Worm (Caenorhabditis elegans) whole organism, L4 larva: ENCODE results near the gene C05C10.8.

Source experiments
- D1046.2 ChIP-seq: fragments of 200-800 bp; sonication (Bioruptor generic); IDR thresholded peaks from 2 replicates; pipeline ENCODE4 v1.3.6; 2022; ENCODE audit warnings: missing genetic modification characterization, missing compliant biosample characterization
- F37D6.2 ChIP-seq: sonication (generic microtip); optimal IDR thresholded peaks from 2 replicates; lab custom pipeline; 2016; ENCODE audit warnings: mild to moderate bottlenecking, missing genetic modification characterization, missing compliant biosample characterization
- T20F7.1 ChIP-seq: fragments of 200-800 bp; sonication (Bioruptor generic); optimal IDR thresholded peaks from 2 replicates; lab custom pipeline; 2018; ENCODE audit warnings: mild to moderate bottlenecking, missing genetic modification characterization, missing compliant biosample characterization
- T26A8.4 ChIP-seq: fragments of 200-800 bp; sonication (Bioruptor generic); IDR thresholded peaks from 2 replicates; pipeline ENCODE4 v1.3.6; 2022; ENCODE audit warnings: missing genetic modification characterization, missing compliant biosample characterization
- Y105C5A.15 ChIP-seq: fragments of 200-800 bp; sonication (Bioruptor generic); IDR thresholded peaks from 2 replicates; pipeline ENCODE4 v1.3.6; 2022; ENCODE audit warnings: missing genetic modification characterization, missing compliant biosample characterization
- aha-1 ChIP-seq: fragments of 150-350 bp; peaks from one replicate; lab custom pipeline; 2014; ENCODE audit warnings: missing biosample characterization, missing genetic modification characterization
- aly-2 ChIP-seq: sonication (generic microtip); optimal IDR thresholded peaks from 2 replicates; lab custom pipeline; 2018; ENCODE audit warnings: missing biosample characterization, missing genetic modification characterization
- ama-1 ChIP-seq: fragments of 150-350 bp; optimal IDR thresholded peaks from 2 replicates; lab custom pipeline; 2014; ENCODE audit warnings: inconsistent platforms, mixed read lengths
- ceh-62 ChIP-seq: sonication (generic microtip); optimal IDR thresholded peaks from 2 replicates; lab custom pipeline; 2017; ENCODE audit warnings: missing biosample characterization, missing genetic modification characterization
- ctbp-1 ChIP-seq: fragments of 200-800 bp; sonication (Bioruptor generic); IDR thresholded peaks from 2 replicates; pipeline ENCODE4 v1.3.6; 2022; ENCODE audit warnings: missing genetic modification reagents, missing genetic modification characterization, missing compliant biosample characterization
- daf-12 ChIP-seq: fragments of 150-350 bp; optimal IDR thresholded peaks from 2 replicates; lab custom pipeline; 2014; ENCODE audit warnings: missing biosample characterization, missing genetic modification reagents, missing genetic modification characterization
- daf-8 ChIP-seq: fragments of 200-800 bp; sonication (Bioruptor generic); IDR thresholded peaks from 2 replicates; pipeline ENCODE4 v1.3.6; 2022; ENCODE audit warnings: missing genetic modification characterization, missing compliant biosample characterization
- dmd-6 ChIP-seq: fragments of 200-800 bp; sonication (Bioruptor generic); IDR thresholded peaks from 2 replicates; pipeline ENCODE4 v1.3.6; 2022; ENCODE audit warnings: missing genetic modification reagents, missing genetic modification characterization, missing compliant biosample characterization
- dmd-8 ChIP-seq: fragments of 200-800 bp; sonication (Bioruptor generic); IDR thresholded peaks from 2 replicates; pipeline ENCODE4 v1.3.6; 2022; ENCODE audit warnings: missing genetic modification characterization, missing compliant biosample characterization
- duxl-1 ChIP-seq: sonication (generic microtip); optimal IDR thresholded peaks from 2 replicates; lab custom pipeline; 2016; ENCODE audit warnings: mild to moderate bottlenecking, missing genetic modification characterization, moderate library complexity, missing compliant biosample characterization; ENCODE audit not compliant: poor library complexity
- dve-1 ChIP-seq: sonication (generic microtip); optimal IDR thresholded peaks from 2 replicates; lab custom pipeline; 2017; ENCODE audit warnings: antibody characterized with exemption, mild to moderate bottlenecking, missing genetic modification characterization, missing compliant biosample characterization; ENCODE audit not compliant: insufficient read depth
- egl-43 ChIP-seq: fragments of 200-800 bp; sonication (Bioruptor generic); IDR thresholded peaks from 2 replicates; pipeline ENCODE4 v1.3.6; 2022; ENCODE audit warnings: missing genetic modification reagents, missing genetic modification characterization, missing compliant biosample characterization
- fkh-10 ChIP-seq: fragments of 150-350 bp; optimal IDR thresholded peaks from 2 replicates; lab custom pipeline; 2014; ENCODE audit warnings: missing biosample characterization, missing genetic modification reagents, missing genetic modification characterization
- hif-1 ChIP-seq, 2 experiments: sonication (generic microtip); optimal IDR thresholded peaks; 2 replicates each; lab custom pipeline; 2016 to 2017; ENCODE audit warnings: missing compliant biosample characterization in 2 of 2, missing genetic modification characterization in 2 of 2, missing genetic modification reagents in 2 of 2, missing genotype in 2 of 2, mild to moderate bottlenecking in 1 of 2
- hlh-30 ChIP-seq: sonication (generic microtip); optimal IDR thresholded peaks from 2 replicates; lab custom pipeline; 2017; ENCODE audit warnings: antibody characterized with exemption, mild to moderate bottlenecking, missing genetic modification characterization, missing compliant biosample characterization; ENCODE audit not compliant: insufficient read depth
- lim-7 ChIP-seq: fragments of 200-800 bp; sonication (Bioruptor generic); IDR thresholded peaks from 2 replicates; pipeline ENCODE4 v1.3.6; 2022; ENCODE audit warnings: missing genetic modification characterization, missing compliant biosample characterization
- lin-13 ChIP-seq: fragments of 150-350 bp; optimal IDR thresholded peaks from 2 replicates; lab custom pipeline; 2014; ENCODE audit warnings: missing biosample characterization, missing genetic modification reagents, missing genetic modification characterization
- lin-15B ChIP-seq: fragments of 150-350 bp; sonication (generic microtip); optimal IDR thresholded peaks from 3 replicates; lab custom pipeline; 2014; ENCODE audit warnings: missing biosample characterization, missing genetic modification characterization
- lin-29 ChIP-seq: fragments of 200-800 bp; sonication (Bioruptor generic); IDR thresholded peaks from 2 replicates; pipeline ENCODE4 v1.3.6; 2022; ENCODE audit warnings: missing genetic modification reagents, missing genetic modification characterization, missing compliant biosample characterization
- lin-38 ChIP-seq: fragments of 200-800 bp; sonication (Bioruptor generic); IDR thresholded peaks from 2 replicates; pipeline ENCODE4 v1.3.6; 2022; ENCODE audit warnings: missing genetic modification reagents, missing genetic modification characterization, missing compliant biosample characterization
- lir-3 ChIP-seq: sonication (generic microtip); optimal IDR thresholded peaks from 2 replicates; lab custom pipeline; 2016; ENCODE audit warnings: mild to moderate bottlenecking, missing genetic modification characterization, missing compliant biosample characterization
- lsy-2 ChIP-seq, 2 experiments: fragments of 150-350 bp in 1 of 2; sonication (generic microtip) in 1 of 2; optimal IDR thresholded peaks; 2 replicates each; lab custom pipeline; 2014 to 2017; ENCODE audit warnings: missing biosample characterization in 2 of 2, missing genetic modification characterization in 2 of 2
- mdl-1 ChIP-seq, 2 experiments: fragments of 150-350 bp in 1 of 2; sonication (generic microtip) in 1 of 2; optimal IDR thresholded peaks; 2 replicates each; lab custom pipeline; 2014 to 2017; ENCODE audit warnings: missing biosample characterization in 2 of 2, missing genetic modification characterization in 2 of 2
- mep-1 ChIP-seq: fragments of 150-350 bp; sonication (generic microtip); optimal IDR thresholded peaks from 3 replicates; lab custom pipeline; 2014; ENCODE audit warnings: missing biosample characterization, missing genetic modification characterization
- mes-2 ChIP-seq: sonication (generic microtip); optimal IDR thresholded peaks from 2 replicates; lab custom pipeline; 2016; ENCODE audit warnings: missing genotype, mild to moderate bottlenecking, missing genetic modification characterization, missing compliant biosample characterization; ENCODE audit not compliant: poor library complexity, severe bottlenecking
- mxl-2 ChIP-seq: fragments of 200-800 bp; sonication (Bioruptor generic); conservative IDR thresholded peaks from 2 replicates; pipeline ENCODE4 v1.3.6; 2022; ENCODE audit warnings: missing genetic modification reagents, missing genetic modification characterization, missing compliant biosample characterization
- nhr-11 ChIP-seq: fragments of 150-350 bp; optimal IDR thresholded peaks from 2 replicates; lab custom pipeline; 2014; ENCODE audit warnings: missing biosample characterization, missing genetic modification characterization
- nhr-28 ChIP-seq: fragments of 150-350 bp; optimal IDR thresholded peaks from 2 replicates; lab custom pipeline; 2014; ENCODE audit warnings: missing biosample characterization, missing genetic modification characterization
- nhr-41 ChIP-seq: fragments of 200-800 bp; sonication (Bioruptor generic); IDR thresholded peaks from 2 replicates; pipeline ENCODE4 v1.3.6; 2022; ENCODE audit warnings: missing genetic modification reagents, missing genetic modification characterization, missing compliant biosample characterization
- nhr-42 ChIP-seq: fragments of 200-800 bp; sonication (Bioruptor generic); IDR thresholded peaks from 2 replicates; pipeline ENCODE4 v1.3.6; 2022; ENCODE audit warnings: missing genetic modification characterization, missing compliant biosample characterization
- nhr-6 ChIP-seq: fragments of 150-350 bp; optimal IDR thresholded peaks from 2 replicates; lab custom pipeline; 2014; ENCODE audit warnings: missing biosample characterization, missing genetic modification characterization
- pha-4 ChIP-seq, 2 experiments: fragments of 150-350 bp in 1 of 2; fragments of 200-800 bp in 1 of 2; sonication (Bioruptor generic) in 1 of 2; IDR thresholded peaks in 1 of 2; optimal IDR thresholded peaks in 1 of 2; 2 replicates each; pipeline versions ENCODE4 v1.3.6 to Lab custom; 2014 to 2022; ENCODE audit warnings: missing genetic modification characterization in 2 of 2, missing genetic modification reagents in 2 of 2, missing biosample characterization in 1 of 2, missing compliant biosample characterization in 1 of 2
- set-16 ChIP-seq: fragments of 200-800 bp; sonication (Bioruptor generic); IDR thresholded peaks from 2 replicates; pipeline ENCODE4 v1.3.6; 2022; ENCODE audit warnings: missing genetic modification reagents, missing genetic modification characterization, missing compliant biosample characterization
- snpc-1.2 ChIP-seq: fragments of 200-800 bp; sonication (Bioruptor generic); IDR thresholded peaks from 2 replicates; pipeline ENCODE4 v1.3.6; 2022; ENCODE audit warnings: missing genetic modification reagents, missing genetic modification characterization, missing compliant biosample characterization
- unc-62 ChIP-seq, 3 experiments: fragments of 150-350 bp in 1 of 3; sonication (generic microtip); optimal IDR thresholded peaks in 2 of 3; peaks in 1 of 3; 1 replicate in 1 of 3; 2 replicates in 2 of 3; lab custom pipeline; 2014 to 2017; ENCODE audit warnings: missing biosample characterization in 3 of 3, missing genetic modification characterization in 3 of 3, missing genetic modification reagents in 3 of 3, missing genotype in 1 of 3
- zag-1 ChIP-seq: fragments of 150-350 bp; optimal IDR thresholded peaks from 2 replicates; lab custom pipeline; 2014; ENCODE audit warnings: missing biosample characterization, missing genetic modification characterization
- zfp-2 ChIP-seq: sonication (generic microtip); optimal IDR thresholded peaks from 2 replicates; lab custom pipeline; 2016; ENCODE audit warnings: mild to moderate bottlenecking, missing genetic modification characterization, missing compliant biosample characterization
- zip-11 ChIP-seq: fragments of 200-800 bp; sonication (Bioruptor generic); IDR thresholded peaks from 2 replicates; pipeline ENCODE4 v1.3.6; 2022; ENCODE audit warnings: missing genetic modification characterization, missing compliant biosample characterization

C05C10.8 gene

ce11 chrII:9960127-9960526 lies 42.3 kb upstream of the C05C10.8 start:
- TF ChIP-seq F37D6.2 (tag; lab: Kevin White, UChicago) (no peak), daf-12 (tag; lab: Kevin White, UChicago) (no peak), hlh-30 (tag; lab: Kevin White, UChicago) (peak; percentile 7), fkh-10 (GFP tag; lab: Kevin White, UChicago) (no peak), lin-29 (no peak), T26A8.4 (GFP tag; lab: Robert Waterston, UW) (no peak), dmd-6 (no peak), lsy-2 (tag; optimal IDR thresholded peaks at IDR 0.05; lab: Kevin White, UChicago) (no peak), unc-62 (GFP tag; optimal IDR thresholded peaks at IDR 0.05 in 1 of 2; lab: Kevin White, UChicago) (peak in 1 of 2 experiments; percentile 84), unc-62 (tag; optimal IDR thresholded peaks at IDR 0.05; lab: Kevin White, UChicago) (no peak), mdl-1 (tag; optimal IDR thresholded peaks at IDR 0.05; lab: Kevin White, UChicago) (no peak), zfp-2 (tag; lab: Kevin White, UChicago) (no peak), daf-8 (no peak), lin-13 (GFP tag; lab: Kevin White, UChicago) (no peak), set-16 (GFP tag; lab: Robert Waterston, UW) (no peak), egl-43 (peak; percentile 56; the same call in 1 of the 2 replicates), ama-1 (no peak), snpc-1.2 (no peak), ctbp-1 (GFP tag; lab: Robert Waterston, UW) (no peak), nhr-28 (no peak), Y105C5A.15 (no peak), lim-7 (GFP tag; lab: Robert Waterston, UW) (no peak), T20F7.1 (GFP tag; lab: Kevin White, UChicago) (no peak), pha-4 (GFP tag; IDR thresholded peaks at IDR 0.05; lab: Robert Waterston, UW) (no peak), pha-4 (tag; optimal IDR thresholded peaks at IDR 0.05; lab: Kevin White, UChicago) (no peak), mxl-2 (GFP tag; lab: Robert Waterston, UW) (no peak), ceh-62 (tag; lab: Kevin White, UChicago) (no peak), nhr-41 (GFP tag; lab: Robert Waterston, UW) (no peak), duxl-1 (tag; lab: Kevin White, UChicago) (no peak), aha-1 (tag; lab: Kevin White, UChicago) (peak; percentile 78), dve-1 (no peak), D1046.2 (GFP tag; lab: Robert Waterston, UW) (no peak), hif-1 (tag; optimal IDR thresholded peaks at IDR 0.05; lab: Kevin White, UChicago) (no peak), nhr-42 (GFP tag; lab: Robert Waterston, UW) (no peak)

- TF ChIP-seq D1046.2 (GFP tag; lab: Robert Waterston, UW) (no peak), unc-62 (GFP tag; optimal IDR thresholded peaks at IDR 0.05 in 1 of 2; lab: Kevin White, UChicago) (peak in 1 of 2 experiments; percentile 53), unc-62 (tag; optimal IDR thresholded peaks at IDR 0.05; lab: Kevin White, UChicago) (no peak), nhr-11 (tag; lab: Kevin White, UChicago) (peak; percentile 3)
Observed at ce11 chrII:9956116-9956515, 38.3 kb upstream of the C05C10.8 start.

ce11 chrII:9954885-9955284 lies 37.1 kb upstream of the C05C10.8 start, which contains the start of gene egl-43:
Gene egl-43 (plus strand): TSS chrII:9955185.
- TF ChIP-seq zag-1 (tag; lab: Kevin White, UChicago): no peak
- no peak for TF ChIP-seq lin-15B (tag; lab: Kevin White, UChicago)
- no peak for TF ChIP-seq T26A8.4 (GFP tag; lab: Robert Waterston, UW)
- no peak for TF ChIP-seq lir-3 (tag; lab: Kevin White, UChicago)
- TF ChIP-seq dmd-8 (GFP tag; lab: Robert Waterston, UW): no peak
- TF ChIP-seq aly-2 (tag; lab: Kevin White, UChicago): no peak
- no peak for TF ChIP-seq zip-11 (GFP tag; lab: Robert Waterston, UW)
- no peak for TF ChIP-seq nhr-6 (tag; lab: Kevin White, UChicago)
- no peak for TF ChIP-seq mep-1 (tag; lab: Kevin White, UChicago)
- no peak for TF ChIP-seq lin-38 (GFP tag; lab: Robert Waterston, UW)
- no peak for TF ChIP-seq set-16 (GFP tag; lab: Robert Waterston, UW)
- TF ChIP-seq hlh-30 (tag; lab: Kevin White, UChicago): no peak
- no peak for TF ChIP-seq mes-2 (tag; lab: Kevin White, UChicago)
